Worm (Caenorhabditis elegans) whole organism, young adult: ENCODE data around the gene epn-1.

Source experiments
- B0019.2 ChIP-seq: fragments of 200-800 bp; sonication (Bioruptor generic); conservative IDR thresholded peaks from 2 replicates; pipeline ENCODE4 v1.3.6; 2022; ENCODE audit warnings: missing genetic modification reagents, missing genetic modification characterization, missing compliant biosample characterization
- C06A6.2 ChIP-seq: fragments of 200-800 bp; sonication (Bioruptor generic); conservative IDR thresholded peaks from 2 replicates; pipeline ENCODE4 v1.3.6; 2022; ENCODE audit warnings: missing genetic modification characterization, missing compliant biosample characterization
- C17E4.6 ChIP-seq: fragments of 200-800 bp; sonication (Bioruptor generic); IDR thresholded peaks from 2 replicates; pipeline ENCODE4 v1.3.6; 2022; ENCODE audit warnings: missing genetic modification reagents, missing genetic modification characterization, missing compliant biosample characterization
- F10E7.11 ChIP-seq: sonication (generic microtip); optimal IDR thresholded peaks from 2 replicates; lab custom pipeline; 2017; ENCODE audit warnings: mild to moderate bottlenecking, missing genetic modification characterization, moderate library complexity, missing compliant biosample characterization
- F23B12.7 ChIP-seq: sonication (generic microtip); optimal IDR thresholded peaks from 2 replicates; lab custom pipeline; 2017; ENCODE audit warnings: missing genetic modification characterization, mild to moderate bottlenecking, missing compliant biosample characterization, antibody characterized with exemption, moderate library complexity; ENCODE audit not compliant: insufficient read depth
- F39B2.1 ChIP-seq: fragments of 200-800 bp; sonication (Bioruptor generic); IDR thresholded peaks from 2 replicates; pipeline ENCODE4 v1.3.6; 2022; ENCODE audit warnings: missing genetic modification reagents, missing genetic modification characterization, missing compliant biosample characterization
- F57C9.4 ChIP-seq: sonication (generic microtip); optimal IDR thresholded peaks from 2 replicates; lab custom pipeline; 2017; ENCODE audit warnings: mild to moderate bottlenecking, missing genetic modification characterization, missing compliant biosample characterization
- K11D2.4 ChIP-seq: fragments of 200-800 bp; sonication (Bioruptor generic); IDR thresholded peaks from 2 replicates; pipeline ENCODE4 v1.3.6; 2022; ENCODE audit warnings: missing genetic modification reagents, missing genetic modification characterization, missing compliant biosample characterization
- Y53F4B.3 ChIP-seq: fragments of 200-800 bp; sonication (Bioruptor generic); IDR thresholded peaks from 2 replicates; pipeline ENCODE4 v1.3.6; 2022; ENCODE audit warnings: missing genetic modification reagents, missing genetic modification characterization, missing compliant biosample characterization
- Y56A3A.18 ChIP-seq: fragments of 200-800 bp; sonication (Bioruptor generic); IDR thresholded peaks from 2 replicates; pipeline ENCODE4 v1.3.6; 2022; ENCODE audit warnings: missing genetic modification reagents, missing genetic modification characterization, missing compliant biosample characterization
- ZK185.1 ChIP-seq: sonication (generic microtip); optimal IDR thresholded peaks from 2 replicates; lab custom pipeline; 2016; ENCODE audit warnings: mild to moderate bottlenecking, missing genetic modification characterization, missing compliant biosample characterization; ENCODE audit not compliant: poor library complexity, severe bottlenecking
- akir-1 ChIP-seq: fragments of 200-800 bp; sonication (Bioruptor generic); optimal IDR thresholded peaks from 2 replicates; lab custom pipeline; 2018; ENCODE audit warnings: mild to moderate bottlenecking, missing genetic modification characterization, moderate library complexity, missing compliant biosample characterization
- ama-1 ChIP-seq, 3 experiments: fragments of 150-350 bp in 1 of 3; sonication (generic microtip) in 2 of 3; optimal IDR thresholded peaks; 2 replicates each; lab custom pipeline; 2014 to 2018; ENCODE audit warnings: missing biosample characterization in 2 of 3, missing genetic modification characterization in 2 of 3, missing genetic modification reagents in 2 of 3
- atf-7 ChIP-seq: sonication (generic microtip); optimal IDR thresholded peaks from 2 replicates; lab custom pipeline; 2017; ENCODE audit warnings: mild to moderate bottlenecking, missing genetic modification characterization, missing compliant biosample characterization
- cebp-2 ChIP-seq: fragments of 200-800 bp; sonication (Bioruptor generic); IDR thresholded peaks from 2 replicates; pipeline ENCODE4 v1.3.6; 2022; ENCODE audit warnings: missing genetic modification characterization, missing compliant biosample characterization
- ceh-100 ChIP-seq: fragments of 200-800 bp; sonication (Bioruptor generic); IDR thresholded peaks from 2 replicates; pipeline ENCODE4 v1.3.6; 2022; ENCODE audit warnings: missing genetic modification reagents, missing genetic modification characterization, missing compliant biosample characterization
- ceh-27 ChIP-seq: fragments of 200-800 bp; sonication (Bioruptor generic); optimal IDR thresholded peaks from 2 replicates; lab custom pipeline; 2018; ENCODE audit warnings: mild to moderate bottlenecking, missing genetic modification characterization, moderate library complexity, missing compliant biosample characterization
- ceh-91 ChIP-seq: fragments of 200-800 bp; sonication (Bioruptor generic); IDR thresholded peaks from 2 replicates; pipeline ENCODE4 v1.3.6; 2022; ENCODE audit warnings: missing genetic modification reagents, missing genetic modification characterization, missing compliant biosample characterization
- chd-7 ChIP-seq: sonication (generic microtip); optimal IDR thresholded peaks from 2 replicates; lab custom pipeline; 2016; ENCODE audit warnings: mild to moderate bottlenecking, missing genetic modification characterization, moderate library complexity, missing compliant biosample characterization
- dpff-1 ChIP-seq: sonication (generic microtip); optimal IDR thresholded peaks from 2 replicates; lab custom pipeline; 2017; ENCODE audit warnings: mild to moderate bottlenecking, missing genetic modification characterization, missing compliant biosample characterization
- efl-1 ChIP-seq: fragments of 150-350 bp; optimal IDR thresholded peaks from 2 replicates; lab custom pipeline; 2014; ENCODE audit warnings: missing biosample characterization, missing genetic modification reagents, missing genetic modification characterization
- egl-18 ChIP-seq: fragments of 200-800 bp; sonication (Bioruptor generic); IDR thresholded peaks from 2 replicates; pipeline ENCODE4 v1.3.6; 2022; ENCODE audit warnings: missing genetic modification reagents, missing genetic modification characterization, missing compliant biosample characterization
- ets-4 ChIP-seq: fragments of 200-800 bp; sonication (Bioruptor generic); optimal IDR thresholded peaks from 2 replicates; lab custom pipeline; 2018; ENCODE audit warnings: mild to moderate bottlenecking, missing genetic modification characterization, missing compliant biosample characterization
- gei-17 ChIP-seq: fragments of 200-800 bp; sonication (Bioruptor generic); optimal IDR thresholded peaks from 2 replicates; lab custom pipeline; 2018; ENCODE audit warnings: mild to moderate bottlenecking, missing genetic modification characterization, missing compliant biosample characterization
- hmg-1.2 ChIP-seq: fragments of 200-800 bp; sonication (Bioruptor generic); IDR thresholded peaks from 2 replicates; pipeline ENCODE4 v1.3.6; 2022; ENCODE audit warnings: missing genetic modification reagents, missing genetic modification characterization, missing compliant biosample characterization
- hmg-20 ChIP-seq: fragments of 200-800 bp; sonication (Bioruptor generic); IDR thresholded peaks from 2 replicates; pipeline ENCODE4 v1.3.6; 2022; ENCODE audit warnings: missing genetic modification reagents, missing genetic modification characterization, missing compliant biosample characterization
- hrde-1 ChIP-seq: sonication (generic microtip); optimal IDR thresholded peaks from 2 replicates; lab custom pipeline; 2016; ENCODE audit warnings: missing genetic modification characterization, mild to moderate bottlenecking, missing compliant biosample characterization, moderate library complexity, missing genotype, missing genetic modification reagents, borderline replicate concordance
- hsf-1 ChIP-seq: fragments of 200-800 bp; sonication (Bioruptor generic); IDR thresholded peaks from 2 replicates; pipeline ENCODE4 v1.3.6; 2022; ENCODE audit warnings: missing genetic modification reagents, missing genetic modification characterization, missing compliant biosample characterization
- lag-1 ChIP-seq: fragments of 200-800 bp; sonication (Bioruptor generic); IDR thresholded peaks from 2 replicates; pipeline ENCODE4 v1.3.6; 2022; ENCODE audit warnings: missing genetic modification reagents, missing genetic modification characterization, missing compliant biosample characterization
- let-526 ChIP-seq: fragments of 200-800 bp; sonication (Bioruptor generic); IDR thresholded peaks from 2 replicates; pipeline ENCODE4 v1.3.6; 2022; ENCODE audit warnings: missing genetic modification reagents, missing genetic modification characterization, missing compliant biosample characterization
- lin-26 ChIP-seq: fragments of 200-800 bp; sonication (Bioruptor generic); IDR thresholded peaks from 2 replicates; pipeline ENCODE4 v1.3.6; 2022; ENCODE audit warnings: missing genetic modification reagents, missing genetic modification characterization, missing compliant biosample characterization
- madf-6 ChIP-seq: fragments of 200-800 bp; sonication (Bioruptor generic); IDR thresholded peaks from 2 replicates; pipeline ENCODE4 v1.3.6; 2022; ENCODE audit warnings: missing genetic modification reagents, missing genetic modification characterization, missing compliant biosample characterization
- mcd-1 ChIP-seq: fragments of 200-800 bp; sonication (Bioruptor generic); IDR thresholded peaks from 2 replicates; pipeline ENCODE4 v1.3.6; 2022; ENCODE audit warnings: missing genetic modification reagents, missing genetic modification characterization, missing compliant biosample characterization
- nfya-2 ChIP-seq: fragments of 200-800 bp; sonication (Bioruptor generic); IDR thresholded peaks from 2 replicates; pipeline ENCODE4 v1.3.6; 2022; ENCODE audit warnings: missing genetic modification reagents, missing genetic modification characterization, missing compliant biosample characterization
- nhr-27 ChIP-seq: fragments of 200-800 bp; sonication (Bioruptor generic); optimal IDR thresholded peaks from 2 replicates; lab custom pipeline; 2018; ENCODE audit warnings: mild to moderate bottlenecking, missing genetic modification characterization, moderate library complexity, missing compliant biosample characterization
- nhr-90 ChIP-seq: sonication (generic microtip); optimal IDR thresholded peaks from 2 replicates; lab custom pipeline; 2016; ENCODE audit warnings: missing genotype, mild to moderate bottlenecking, missing genetic modification characterization, missing compliant biosample characterization
- pbrm-1 ChIP-seq: fragments of 200-800 bp; sonication (Bioruptor generic); IDR thresholded peaks from 2 replicates; pipeline ENCODE4 v1.3.6; 2022; ENCODE audit warnings: missing genetic modification reagents, missing genetic modification characterization, missing compliant biosample characterization
- rcor-1 ChIP-seq: fragments of 200-800 bp; sonication (Bioruptor generic); IDR thresholded peaks from 2 replicates; pipeline ENCODE4 v1.3.6; 2022; ENCODE audit warnings: missing genetic modification reagents, missing genetic modification characterization, missing compliant biosample characterization
- rpc-1 ChIP-seq, 2 experiments: fragments of 150-350 bp in 1 of 2; sonication (generic microtip) in 1 of 2; optimal IDR thresholded peaks; 2 replicates each; lab custom pipeline; 2014 to 2018; ENCODE audit warnings: missing biosample characterization in 1 of 2, missing genetic modification characterization in 1 of 2, missing genetic modification reagents in 1 of 2, missing genotype in 1 of 2
- snpc-1.3 ChIP-seq: sonication (generic microtip); optimal IDR thresholded peaks from 2 replicates; lab custom pipeline; 2017; ENCODE audit warnings: missing genetic modification characterization, mild to moderate bottlenecking, missing compliant biosample characterization, antibody characterized with exemption, moderate library complexity, missing genotype, missing genetic modification reagents; ENCODE audit not compliant: insufficient read depth
- tbx-9 ChIP-seq: sonication (generic microtip); optimal IDR thresholded peaks from 2 replicates; lab custom pipeline; 2016; ENCODE audit warnings: borderline replicate concordance, missing genetic modification characterization, inconsistent platforms, missing compliant biosample characterization
- unc-130 ChIP-seq: sonication (generic microtip); optimal IDR thresholded peaks from 2 replicates; lab custom pipeline; 2016; ENCODE audit warnings: missing genetic modification reagents, missing genetic modification characterization, missing compliant biosample characterization
- unc-62 ChIP-seq: fragments of 150-350 bp; optimal IDR thresholded peaks from 2 replicates; lab custom pipeline; 2014; ENCODE audit warnings: missing biosample characterization, missing genetic modification reagents, missing genetic modification characterization
- xnd-1 ChIP-seq: sonication (generic microtip); optimal IDR thresholded peaks from 2 replicates; lab custom pipeline; 2016; ENCODE audit warnings: missing genotype, missing genetic modification reagents, missing genetic modification characterization, missing compliant biosample characterization
- ztf-25 ChIP-seq: fragments of 200-800 bp; sonication (Bioruptor generic); IDR thresholded peaks from 2 replicates; pipeline ENCODE4 v1.3.6; 2022; ENCODE audit warnings: missing genetic modification reagents, missing genetic modification characterization, missing compliant biosample characterization
- ztf-28 ChIP-seq: fragments of 200-800 bp; sonication (Bioruptor generic); IDR thresholded peaks from 2 replicates; pipeline ENCODE4 v1.3.6; 2022; ENCODE audit warnings: missing genetic modification reagents, missing genetic modification characterization, missing compliant biosample characterization

The epn-1 gene

ce11 chrX:14815412-14815811, 2.9 kb downstream of the epn-1 start (continued):
- no peak for TF ChIP-seq C17E4.6 (GFP tag; lab: Robert Waterston, UW)
- TF ChIP-seq F57C9.4 (tag; lab: Kevin White, UChicago), result peak; percentile 28
- TF ChIP-seq, all 124 proteins: peak for 11

ce11 chrX:14813398-14813797, 4.9 kb downstream of the epn-1 start:
- TF ChIP-seq ztf-28 (GFP tag; lab: Robert Waterston, UW), result no peak
- TF ChIP-seq Y56A3A.18 (GFP tag; lab: Robert Waterston, UW), result no peak
- no peak for TF ChIP-seq chd-7 (tag; lab: Kevin White, UChicago)
- TF ChIP-seq efl-1 (GFP tag; lab: Kevin White, UChicago), result no peak
- TF ChIP-seq egl-18 (GFP tag; lab: Robert Waterston, UW), result no peak
- TF ChIP-seq snpc-1.3 (tag; lab: Kevin White, UChicago), result no peak
- peak; percentile 19 for TF ChIP-seq ceh-27 (GFP tag; lab: Kevin White, UChicago)
- no peak for TF ChIP-seq pbrm-1
- peak; percentile 91 for TF ChIP-seq gei-17 (GFP tag; lab: Kevin White, UChicago)
- TF ChIP-seq xnd-1, result no peak
- no peak for TF ChIP-seq Y53F4B.3 (GFP tag; lab: Robert Waterston, UW)
- TF ChIP-seq mcd-1 (GFP tag; lab: Robert Waterston, UW), result 0 out of 2 replicates have a peak, but pooled peaks have one; percentile 16
- peak; percentile 25; the same call in 1 of the 2 replicates for TF ChIP-seq hmg-1.2
- TF ChIP-seq atf-7, result no peak
- peak; percentile 79 for TF ChIP-seq C06A6.2 (GFP tag; lab: Robert Waterston, UW)
- TF ChIP-seq unc-130 (GFP tag; lab: Kevin White, UChicago), result no peak
- no peak for TF ChIP-seq nfya-2 (GFP tag; lab: Robert Waterston, UW)
- no peak for TF ChIP-seq F39B2.1 (GFP tag; lab: Robert Waterston, UW)
- no peak for TF ChIP-seq madf-6 (GFP tag; lab: Robert Waterston, UW)
- no peak for TF ChIP-seq lag-1
- TF ChIP-seq ztf-25 (GFP tag; lab: Robert Waterston, UW), result no peak
- no peak for TF ChIP-seq B0019.2
- TF ChIP-seq F10E7.11 (tag; lab: Kevin White, UChicago), result no peak
- TF ChIP-seq dpff-1 (tag; lab: Kevin White, UChicago), result no peak
- no peak for TF ChIP-seq hmg-20 (GFP tag; lab: Robert Waterston, UW)
- TF ChIP-seq nhr-90 (tag; lab: Kevin White, UChicago), result no peak
- 0 out of 2 replicates have a peak, but pooled peaks have one; percentile 19 for TF ChIP-seq rcor-1 (GFP tag; lab: Robert Waterston, UW)
- TF ChIP-seq K11D2.4 (GFP tag; lab: Robert Waterston, UW), result 0 out of 2 replicates have a peak, but pooled peaks have one; percentile 21
- TF ChIP-seq cebp-2 (GFP tag; lab: Robert Waterston, UW), result no peak
- no peak for TF ChIP-seq hsf-1 (GFP tag; lab: Robert Waterston, UW)
- no peak for TF ChIP-seq nhr-27 (tag; lab: Kevin White, UChicago)
- TF ChIP-seq lin-26 (GFP tag; lab: Robert Waterston, UW), result no peak
- no peak for TF ChIP-seq ets-4 (GFP tag; lab: Kevin White, UChicago)
- no peak for TF ChIP-seq tbx-9
- TF ChIP-seq F23B12.7 (tag; lab: Kevin White, UChicago), result peak; percentile 45
- no peak for TF ChIP-seq ceh-91 (GFP tag; lab: Robert Waterston, UW)
- TF ChIP-seq hrde-1 (tag; lab: Kevin White, UChicago), result no peak
- no peak for TF ChIP-seq ceh-100
- no peak for TF ChIP-seq ama-1 (optimal IDR thresholded peaks at IDR 0.05; lab: Kevin White, UChicago)
- no peak for TF ChIP-seq ama-1 (GFP tag; optimal IDR thresholded peaks at IDR 0.05; lab: Kevin White, UChicago)
- TF ChIP-seq ZK185.1 (tag; lab: Kevin White, UChicago), result peak; percentile 68
- TF ChIP-seq rpc-1 (optimal IDR thresholded peaks at IDR 0.05; lab: Kevin White, UChicago), result no peak
- TF ChIP-seq rpc-1 (tag; optimal IDR thresholded peaks at IDR 0.05; lab: Kevin White, UChicago), result no peak
- no peak for TF ChIP-seq akir-1
- TF ChIP-seq let-526 (GFP tag; lab: Robert Waterston, UW), result no peak
- TF ChIP-seq unc-62 (GFP tag; lab: Kevin White, UChicago), result no peak
